Fruit fly (Drosophila melanogaster) whole organism, pupa: ENCODE results near the gene cno.

Source experiments
- CG13204 ChIP-seq: fragments of 200-800 bp; sonication (Bioruptor generic); optimal IDR thresholded peaks from 2 replicates; lab custom pipeline; 2018; ENCODE audit warnings: missing biosample characterization, mild to moderate bottlenecking, missing genetic modification characterization, moderate library complexity
- CG14655 ChIP-seq: fragments of 200-800 bp; sonication (Bioruptor generic); optimal IDR thresholded peaks from 3 replicates; lab custom pipeline; 2017; ENCODE audit warnings: mild to moderate bottlenecking, missing biosample characterization, missing genetic modification reagents, missing genetic modification characterization
- D1 ChIP-seq: fragments of 200-800 bp; sonication (Bioruptor generic); optimal IDR thresholded peaks from 2 replicates; lab custom pipeline; 2018; ENCODE audit warnings: missing biosample characterization, mild to moderate bottlenecking, missing genetic modification characterization, moderate library complexity
- Ets98B ChIP-seq: fragments of 200-800 bp; sonication (Bioruptor generic); IDR thresholded peaks from 2 replicates; pipeline ENCODE4 v1.3.6; 2022; ENCODE audit warnings: missing biosample characterization, missing genetic modification characterization
- Snoo ChIP-seq: fragments of 200-800 bp; sonication (Bioruptor generic); optimal IDR thresholded peaks from 3 replicates; lab custom pipeline; 2017; ENCODE audit warnings: missing biosample characterization, mild to moderate bottlenecking, missing genetic modification characterization, inconsistent platforms

dm6 chr3R:5223839-5224238 is 6.6 kb upstream of the cno start, which contains the start of gene CG14664:
- no peak for TF ChIP-seq CG14655 (GFP tag; lab: Kevin White, UChicago)
- TF ChIP-seq Snoo (tag; lab: Kevin White, UChicago) = no peak
- TF ChIP-seq CG13204 (GFP tag; lab: Kevin White, UChicago) = no peak
- TF ChIP-seq D1 (tag; lab: Kevin White, UChicago) = no peak
- no peak for TF ChIP-seq Ets98B (GFP tag; lab: Robert Waterston, UW)
